Worm (Caenorhabditis elegans) whole organism, L1 larva: Measurements from ENCODE around the gene Y51H4A.937.

Source experiments
- C16A3.4 ChIP-seq: fragments of 150-350 bp; optimal IDR thresholded peaks from 2 replicates; lab custom pipeline; 2014; ENCODE audit warnings: missing biosample characterization, missing genetic modification characterization
- blmp-1 ChIP-seq: fragments of 150-350 bp; optimal IDR thresholded peaks from 2 replicates; lab custom pipeline; 2014; ENCODE audit warnings: missing biosample characterization, missing genetic modification characterization
- ceh-63 ChIP-seq: fragments of 200-800 bp; sonication (Bioruptor generic); optimal IDR thresholded peaks from 2 replicates; lab custom pipeline; 2018; ENCODE audit warnings: mild to moderate bottlenecking, missing genetic modification characterization, missing compliant biosample characterization
- ceh-8 ChIP-seq: fragments of 200-800 bp; sonication (Bioruptor generic); optimal IDR thresholded peaks from 2 replicates; lab custom pipeline; 2018; ENCODE audit warnings: mild to moderate bottlenecking, missing genetic modification characterization, moderate library complexity, missing compliant biosample characterization
- ceh-88 ChIP-seq: fragments of 200-800 bp; sonication (Bioruptor generic); IDR thresholded peaks from 2 replicates; pipeline ENCODE4 v1.3.6; 2022; ENCODE audit warnings: missing genetic modification characterization, missing compliant biosample characterization
- ceh-90 ChIP-seq: sonication (generic microtip); optimal IDR thresholded peaks from 2 replicates; lab custom pipeline; 2016; ENCODE audit warnings: missing genetic modification characterization, missing compliant biosample characterization
- dsc-1 ChIP-seq: sonication (generic microtip); optimal IDR thresholded peaks from 2 replicates; lab custom pipeline; 2016; ENCODE audit warnings: mild to moderate bottlenecking, missing genetic modification characterization, missing compliant biosample characterization
- efl-1 ChIP-seq, 4 experiments: fragments of 150-350 bp; optimal IDR thresholded peaks in 3 of 4; peaks in 1 of 4; 1 replicate in 1 of 4; 2 replicates in 3 of 4; lab custom pipeline; 2014; ENCODE audit warnings: missing biosample characterization in 2 of 4, missing genetic modification characterization in 2 of 4, missing genetic modification reagents in 2 of 4
- egl-27 ChIP-seq, 2 experiments: fragments of 150-350 bp in 1 of 2; sonication (generic microtip); optimal IDR thresholded peaks; 3 replicates each; lab custom pipeline; 2017 to 2018; ENCODE audit warnings: missing biosample characterization in 2 of 2, missing genetic modification characterization in 2 of 2, missing genetic modification reagents in 2 of 2
- elt-2 ChIP-seq: sonication (generic microtip); optimal IDR thresholded peaks from 2 replicates; lab custom pipeline; 2016; ENCODE audit warnings: missing genetic modification characterization, mild to moderate bottlenecking, inconsistent platforms, missing compliant biosample characterization, missing genetic modification reagents
- elt-3 ChIP-seq, 6 experiments: fragments of 150-350 bp in 1 of 6; sonication (generic microtip); optimal IDR thresholded peaks; 2 replicates each; lab custom pipeline; 2017 to 2018; ENCODE audit warnings: missing biosample characterization in 6 of 6, missing genetic modification characterization in 6 of 6, inconsistent platforms in 1 of 6
- ets-5 ChIP-seq: fragments of 200-800 bp; sonication (Bioruptor generic); IDR thresholded peaks from 2 replicates; pipeline ENCODE4 v1.3.6; 2022; ENCODE audit warnings: missing genetic modification characterization, missing compliant biosample characterization
- fkh-8 ChIP-seq: sonication (generic microtip); optimal IDR thresholded peaks from 2 replicates; lab custom pipeline; 2016; ENCODE audit warnings: mild to moderate bottlenecking, missing genetic modification characterization, missing compliant biosample characterization
- hlh-4 ChIP-seq: sonication (generic microtip); optimal IDR thresholded peaks from 2 replicates; lab custom pipeline; 2016; ENCODE audit warnings: mild to moderate bottlenecking, missing genetic modification characterization, missing compliant biosample characterization
- hpl-2 ChIP-seq: fragments of 150-350 bp; optimal IDR thresholded peaks from 2 replicates; lab custom pipeline; 2014; ENCODE audit warnings: missing biosample characterization, missing genetic modification reagents, missing genetic modification characterization
- irx-1 ChIP-seq: sonication (generic microtip); optimal IDR thresholded peaks from 2 replicates; lab custom pipeline; 2016; ENCODE audit warnings: missing genetic modification characterization, missing compliant biosample characterization
- lin-14 ChIP-seq: fragments of 200-800 bp; sonication (Bioruptor generic); optimal IDR thresholded peaks from 2 replicates; lab custom pipeline; 2018; ENCODE audit warnings: mild to moderate bottlenecking, missing genetic modification characterization, moderate library complexity, missing compliant biosample characterization
- lin-15B ChIP-seq: fragments of 150-350 bp; sonication (generic microtip); optimal IDR thresholded peaks from 3 replicates; lab custom pipeline; 2014; ENCODE audit warnings: missing biosample characterization, missing genetic modification characterization
- lsy-2 ChIP-seq, 2 experiments: fragments of 150-350 bp; optimal IDR thresholded peaks; 2 replicates each; lab custom pipeline; 2014; ENCODE audit warnings: missing biosample characterization in 2 of 2, missing genetic modification characterization in 2 of 2
- mab-9 ChIP-seq: fragments of 200-800 bp; sonication (Bioruptor generic); IDR thresholded peaks from 2 replicates; pipeline ENCODE4 v1.3.6; 2022; ENCODE audit warnings: missing genetic modification reagents, missing genetic modification characterization, missing compliant biosample characterization
- mdl-1 ChIP-seq, 2 experiments: fragments of 150-350 bp; optimal IDR thresholded peaks; 2 replicates each; lab custom pipeline; 2014 to 2017; ENCODE audit warnings: missing biosample characterization in 2 of 2, missing genetic modification characterization in 2 of 2, inconsistent platforms in 1 of 2
- mep-1 ChIP-seq: fragments of 150-350 bp; optimal IDR thresholded peaks from 2 replicates; lab custom pipeline; 2014; ENCODE audit warnings: missing biosample characterization, missing genetic modification characterization
- nhr-11 ChIP-seq: fragments of 150-350 bp; optimal IDR thresholded peaks from 2 replicates; lab custom pipeline; 2014; ENCODE audit warnings: missing biosample characterization, missing genetic modification characterization
- nhr-237 ChIP-seq: fragments of 150-350 bp; optimal IDR thresholded peaks from 2 replicates; lab custom pipeline; 2014; ENCODE audit warnings: missing biosample characterization, missing genetic modification characterization
- nhr-28 ChIP-seq: fragments of 150-350 bp; optimal IDR thresholded peaks from 2 replicates; lab custom pipeline; 2014; ENCODE audit warnings: missing biosample characterization, missing genetic modification characterization
- nhr-71 ChIP-seq: sonication (generic microtip); optimal IDR thresholded peaks from 2 replicates; lab custom pipeline; 2016; ENCODE audit warnings: mild to moderate bottlenecking, missing genetic modification characterization, moderate library complexity, missing compliant biosample characterization
- nhr-76 ChIP-seq: sonication (generic microtip); optimal IDR thresholded peaks from 2 replicates; lab custom pipeline; 2017; ENCODE audit warnings: missing biosample characterization, missing genetic modification characterization
- nhr-84 ChIP-seq: sonication (generic microtip); optimal IDR thresholded peaks from 2 replicates; lab custom pipeline; 2017; ENCODE audit warnings: missing biosample characterization, missing genetic modification characterization
- nhr-90 ChIP-seq: sonication (generic microtip); optimal IDR thresholded peaks from 2 replicates; lab custom pipeline; 2016; ENCODE audit warnings: mild to moderate bottlenecking, missing genetic modification characterization, missing compliant biosample characterization; ENCODE audit not compliant: poor library complexity
- pax-3 ChIP-seq: fragments of 200-800 bp; sonication (Bioruptor generic); optimal IDR thresholded peaks from 2 replicates; lab custom pipeline; 2018; ENCODE audit warnings: mild to moderate bottlenecking, missing genetic modification characterization, moderate library complexity, missing compliant biosample characterization
- pqm-1 ChIP-seq: sonication (generic microtip); optimal IDR thresholded peaks from 3 replicates; lab custom pipeline; 2017; ENCODE audit warnings: missing biosample characterization, missing genetic modification characterization
- skn-1 ChIP-seq: fragments of 150-350 bp; optimal IDR thresholded peaks from 2 replicates; lab custom pipeline; 2014; ENCODE audit warnings: missing biosample characterization, missing genetic modification characterization
- snu-23 ChIP-seq: sonication (generic microtip); optimal IDR thresholded peaks from 2 replicates; lab custom pipeline; 2016; ENCODE audit warnings: missing genetic modification characterization, missing compliant biosample characterization
- tbx-2 ChIP-seq: sonication (generic microtip); optimal IDR thresholded peaks from 2 replicates; lab custom pipeline; 2016; ENCODE audit warnings: missing genetic modification characterization, missing compliant biosample characterization
- unc-98 ChIP-seq: fragments of 200-800 bp; sonication (Bioruptor generic); IDR thresholded peaks from 2 replicates; pipeline ENCODE4 v1.3.6; 2022; ENCODE audit warnings: missing genetic modification characterization, missing compliant biosample characterization
- vab-15 ChIP-seq: sonication (generic microtip); optimal IDR thresholded peaks from 2 replicates; lab custom pipeline; 2017; ENCODE audit warnings: missing genotype, mild to moderate bottlenecking, missing genetic modification characterization, missing compliant biosample characterization
- xbp-1 ChIP-seq: sonication (generic microtip); optimal IDR thresholded peaks from 2 replicates; lab custom pipeline; 2016; ENCODE audit warnings: missing genetic modification characterization, missing compliant biosample characterization
- zip-4 ChIP-seq: fragments of 200-800 bp; sonication (Bioruptor generic); optimal IDR thresholded peaks from 2 replicates; lab custom pipeline; 2018; ENCODE audit warnings: mild to moderate bottlenecking, missing genetic modification characterization, moderate library complexity, missing compliant biosample characterization
- ztf-11 ChIP-seq, 2 experiments: sonication (generic microtip); optimal IDR thresholded peaks; 2 replicates each; lab custom pipeline; 2016 to 2017; ENCODE audit warnings: missing genetic modification characterization in 2 of 2, missing biosample characterization in 1 of 2, missing compliant biosample characterization in 1 of 2
- ztf-4 ChIP-seq: fragments of 150-350 bp; optimal IDR thresholded peaks from 2 replicates; lab custom pipeline; 2014; ENCODE audit warnings: missing biosample characterization, missing genetic modification characterization

Y51H4A.937 gene

ce11 chrIV:16502387-16502786 lies 26.1 kb upstream of the Y51H4A.937 start:
- TF ChIP-seq nhr-28 (tag; lab: Kevin White, UChicago), result no peak
- no peak for TF ChIP-seq efl-1 (optimal IDR thresholded peaks at IDR 0.05; lab: Kevin White, UChicago)
- peak in 1 of 2 experiments; percentile 51 for TF ChIP-seq efl-1 (GFP tag; optimal IDR thresholded peaks at IDR 0.05 in 1 of 2; lab: Kevin White, UChicago)

ce11 chrIV:16503049-16503448 lies 25.4 kb upstream of the Y51H4A.937 start:
- TF ChIP-seq nhr-90 (no peak), nhr-71 (no peak), C16A3.4 (tag; lab: Kevin White, UChicago) (no peak), ceh-88 (GFP tag; lab: Robert Waterston, UW) (no peak), ceh-90 (tag; lab: Kevin White, UChicago) (no peak), lin-15B (tag; lab: Kevin White, UChicago) (no peak), ets-5 (GFP tag; lab: Robert Waterston, UW) (no peak), mdl-1 (tag; optimal IDR thresholded peaks at IDR 0.05; lab: Kevin White, UChicago) (no peak), ceh-63 (GFP tag; lab: Kevin White, UChicago) (no peak), blmp-1 (tag; lab: Kevin White, UChicago) (no peak), egl-27 (tag; optimal IDR thresholded peaks at IDR 0.05; lab: Kevin White, UChicago) (no peak), tbx-2 (tag; lab: Kevin White, UChicago) (no peak), nhr-76 (tag; lab: Kevin White, UChicago) (no peak), hpl-2 (GFP tag; lab: Kevin White, UChicago) (no peak), zip-4 (no peak), pax-3 (no peak), elt-3 (tag; optimal IDR thresholded peaks at IDR 0.05; lab: Kevin White, UChicago) (no peak), irx-1 (tag; lab: Kevin White, UChicago) (no peak), efl-1 (optimal IDR thresholded peaks at IDR 0.05; lab: Kevin White, UChicago) (no peak), efl-1 (GFP tag; optimal IDR thresholded peaks at IDR 0.05 in 1 of 2; lab: Kevin White, UChicago) (no peak), lsy-2 (tag; optimal IDR thresholded peaks at IDR 0.05; lab: Kevin White, UChicago) (no peak)
- TF ChIP-seq, all 84 proteins: peak for 0

DNA sequence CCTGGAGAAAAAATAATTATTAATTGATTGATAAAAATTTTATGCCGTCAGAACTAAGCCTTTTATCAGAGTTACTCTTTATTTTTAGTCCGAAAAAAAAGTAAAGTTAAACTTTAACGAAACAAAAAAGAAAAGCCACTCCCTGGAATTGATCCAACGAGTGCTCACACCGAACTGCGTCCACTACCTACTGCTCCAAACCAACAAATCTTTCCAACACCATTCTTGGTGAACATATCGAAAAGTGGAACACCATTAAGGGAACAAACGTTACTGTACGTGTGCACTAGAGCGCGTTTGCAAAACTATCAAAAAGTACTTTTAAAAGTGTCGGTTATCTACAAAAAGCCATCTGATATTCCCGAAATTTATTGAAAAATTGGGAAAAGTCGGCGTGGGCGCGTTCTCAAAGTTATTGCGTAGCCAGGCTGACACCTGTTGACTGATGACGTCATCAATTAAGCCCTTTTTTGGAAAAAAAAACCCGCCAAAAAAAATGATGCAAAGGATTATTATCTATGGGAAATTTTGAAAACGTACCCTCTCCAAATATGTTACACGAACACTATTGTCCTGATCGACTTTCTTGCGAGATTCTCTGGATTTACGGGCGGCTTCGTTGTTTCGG lies 24.8 kb upstream of the Y51H4A.937 start:
- TF ChIP-seq dsc-1, result no peak
- no peak for TF ChIP-seq pqm-1
- no peak for TF ChIP-seq unc-98
- no peak for TF ChIP-seq lin-14 (GFP tag; lab: Kevin White, UChicago)
- no peak for TF ChIP-seq elt-2
- TF ChIP-seq nhr-28 (tag; lab: Kevin White, UChicago), result no peak
- TF ChIP-seq fkh-8 (tag; lab: Kevin White, UChicago), result no peak
- no peak for TF ChIP-seq tbx-2 (tag; lab: Kevin White, UChicago)
- TF ChIP-seq efl-1 (optimal IDR thresholded peaks at IDR 0.05; lab: Kevin White, UChicago), result no peak
- no peak for TF ChIP-seq efl-1 (GFP tag; optimal IDR thresholded peaks at IDR 0.05 in 1 of 2; lab: Kevin White, UChicago)
- no peak for TF ChIP-seq lin-15B (tag; lab: Kevin White, UChicago)
- TF ChIP-seq nhr-71, result no peak
- no peak for TF ChIP-seq skn-1 (tag; lab: Kevin White, UChicago)
- TF ChIP-seq nhr-11 (tag; lab: Kevin White, UChicago), result no peak
- TF ChIP-seq ztf-4 (tag; lab: Kevin White, UChicago), result no peak
- TF ChIP-seq, all 84 proteins: peak for 0

DNA sequence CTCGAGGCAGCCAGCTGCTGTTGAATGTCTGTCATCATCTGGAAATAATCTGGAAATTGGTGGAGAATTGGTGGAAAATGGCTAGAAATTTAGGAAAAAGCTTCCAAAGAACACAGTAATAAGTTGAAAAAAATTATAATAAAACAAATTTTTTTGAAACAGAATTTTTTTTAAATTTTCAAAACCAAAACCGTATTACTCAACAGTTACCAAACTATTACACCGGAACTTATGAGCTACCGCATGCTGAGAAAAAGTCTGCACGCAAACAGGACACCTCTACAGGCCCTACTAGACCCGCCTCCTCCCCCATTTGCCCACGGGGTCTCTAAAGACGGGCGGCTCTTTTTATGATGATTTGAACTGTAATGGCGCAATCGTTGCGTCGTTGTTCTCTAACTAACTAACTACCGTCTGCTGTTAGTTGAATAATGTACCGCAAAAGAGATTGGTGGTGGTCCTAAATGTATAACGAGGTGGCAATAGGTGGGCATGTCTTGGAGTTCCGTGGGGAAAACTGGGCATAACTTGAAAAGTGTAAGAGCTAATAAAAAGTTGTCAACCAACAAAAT lies 22.8 kb upstream of the Y51H4A.937 start, which contains the start of gene zip-7:
TSS of gene zip-7 (minus strand) at position 51 of the 572 bp plus-strand sequence.
- TF ChIP-seq zip-4 (no peak), mep-1 (tag; lab: Kevin White, UChicago) (no peak), nhr-28 (tag; lab: Kevin White, UChicago) (no peak), vab-15 (tag; lab: Kevin White, UChicago) (no peak), xbp-1 (tag; lab: Kevin White, UChicago) (no peak), nhr-76 (tag; lab: Kevin White, UChicago) (no peak), nhr-84 (no peak), ceh-8 (GFP tag; lab: Kevin White, UChicago) (no peak), snu-23 (GFP tag; lab: Kevin White, UChicago) (no peak), tbx-2 (tag; lab: Kevin White, UChicago) (no peak), nhr-90 (no peak), ztf-11 (tag; optimal IDR thresholded peaks at IDR 0.05; lab: Kevin White, UChicago) (no peak), hlh-4 (tag; lab: Kevin White, UChicago) (no peak), mab-9 (no peak), nhr-237 (tag; lab: Kevin White, UChicago) (no peak)
